Fruit fly (Drosophila melanogaster) S2 (cell line): ENCODE results near the gene CG44141.

ENCODE experiments used
- CG8478 ChIP-seq: fragments of >200 bp; optimal IDR thresholded peaks from 2 replicates; lab custom pipeline; 2018
- CTCF ChIP-seq, 2 experiments: fragments of >200 bp; optimal IDR thresholded peaks; 2 replicates each; lab custom pipeline; 2018

Gene CG44141

DNA sequence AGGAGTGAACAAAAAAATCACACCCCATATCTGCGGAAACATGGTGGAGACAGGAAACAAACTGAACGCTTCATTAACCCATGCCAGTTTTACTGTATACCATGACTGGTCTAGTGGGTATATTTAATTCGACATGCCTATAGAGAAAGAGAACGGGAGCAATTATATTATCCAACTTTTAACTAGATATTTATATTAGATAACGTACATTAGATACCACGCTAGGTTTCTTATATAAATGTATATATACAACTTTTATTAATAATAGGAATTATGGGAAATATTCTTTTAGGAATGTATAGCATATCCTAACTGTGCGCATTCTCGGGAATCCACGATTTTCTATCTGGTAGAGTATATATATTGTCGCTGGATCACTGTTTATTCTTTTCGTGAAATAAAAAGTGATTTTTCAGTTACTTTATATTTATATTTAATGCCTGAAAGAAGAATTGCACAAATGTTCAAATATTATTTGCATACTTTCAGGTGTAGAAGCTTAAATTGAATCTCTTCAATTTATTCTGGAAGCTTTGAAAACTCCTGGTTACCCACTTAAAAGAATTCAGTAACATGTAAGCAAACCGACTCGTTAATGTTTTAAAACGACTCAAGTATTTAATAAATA, 45.9 kb downstream of the CG44141 start, which contains the start of gene Semp1:
TSS of gene Semp1 (minus strand) at position 51 of the 628 bp plus-strand sequence.
- TF ChIP-seq CG8478 (lab: Kevin White, UChicago), result no peak

DNA sequence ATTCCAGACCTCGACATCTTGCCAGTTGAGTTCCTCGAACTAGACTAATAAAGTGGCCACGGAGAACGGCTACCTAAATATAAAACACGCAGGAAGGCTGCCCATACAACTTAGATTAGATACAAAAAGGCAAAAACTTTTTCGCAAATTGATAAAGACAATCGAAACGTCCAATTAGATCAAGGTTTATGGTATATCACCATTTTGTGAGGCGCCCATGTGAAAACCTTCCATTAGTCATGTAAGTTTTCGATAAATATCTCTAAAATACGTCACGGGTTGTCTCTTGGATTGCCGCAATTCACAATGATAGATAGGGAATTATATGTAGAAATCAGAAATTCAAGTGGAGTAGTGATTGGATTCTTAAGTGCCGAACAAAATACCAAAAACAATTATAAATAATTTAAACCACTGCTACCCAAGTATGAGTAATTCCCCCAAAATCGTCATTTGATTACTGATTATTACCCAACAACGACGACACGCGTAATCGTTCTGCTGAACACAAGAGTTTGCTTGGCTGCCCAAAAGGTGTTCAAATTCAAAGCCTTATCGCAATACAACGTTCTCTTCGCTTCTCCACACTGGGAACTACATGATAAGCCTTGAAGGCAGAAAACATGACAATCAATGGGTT, 47.5 kb downstream of the CG44141 start, which contains the start of gene CG15255:
TSS of gene CG15255 (minus strand) at position 51 of the 640 bp plus-strand sequence.
- no peak for TF ChIP-seq CTCF (optimal IDR thresholded peaks at IDR 0.05; lab: Kevin White, UChicago)
- no peak for TF ChIP-seq CG8478 (lab: Kevin White, UChicago)

DNA sequence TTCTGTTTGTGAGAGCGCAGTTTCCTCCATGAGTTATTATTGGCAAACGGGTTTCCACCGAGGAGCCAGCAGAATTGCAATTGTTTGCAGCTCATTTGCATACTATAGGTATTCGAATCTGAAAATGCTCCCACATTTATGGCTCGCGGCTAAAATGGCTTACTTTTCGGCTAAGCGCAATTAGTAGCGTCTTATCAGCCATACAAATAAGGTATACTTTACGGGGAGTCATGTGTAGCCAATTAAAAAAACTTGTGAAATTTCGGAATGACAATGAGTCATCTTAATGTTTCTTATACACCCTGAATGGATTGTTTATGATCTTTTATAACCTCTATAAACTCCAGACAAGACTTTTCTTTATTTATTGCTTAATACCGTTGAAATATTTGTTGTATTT, 50.1 kb downstream of the CG44141 start:
- TF ChIP-seq CG8478 (lab: Kevin White, UChicago) (no peak), CTCF (optimal IDR thresholded peaks at IDR 0.05; lab: Kevin White, UChicago) (no peak)
